Worm (Caenorhabditis elegans) whole organism, dauer: ENCODE results near the gene F41B5.1.

Experiments used
- unc-62 ChIP-seq: sonication (generic microtip); optimal IDR thresholded peaks from 2 replicates; lab custom pipeline; 2017; ENCODE audit warnings: missing biosample characterization, missing genetic modification reagents, missing genetic modification characterization

Gene F41B5.1

DNA sequence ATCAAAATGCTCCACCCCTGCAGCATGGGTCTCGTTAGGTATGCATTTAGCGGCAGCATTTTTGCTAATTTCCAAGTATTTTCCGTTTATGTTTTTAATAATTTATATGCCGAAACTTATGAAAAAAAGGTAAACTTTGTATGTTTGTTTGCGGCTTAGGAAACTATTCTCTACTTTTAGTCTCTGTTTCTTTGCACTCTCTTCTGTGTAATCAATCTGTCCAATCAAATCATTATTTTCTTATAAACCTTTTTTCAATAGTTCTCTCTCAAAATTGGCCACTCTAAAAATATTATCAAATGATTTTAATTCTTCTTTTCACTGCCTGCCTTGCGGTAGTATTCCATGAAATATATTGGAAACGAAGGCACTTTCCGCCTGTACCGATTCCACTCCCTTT lies 17.3 kb upstream of the F41B5.1 start:
- TF ChIP-seq unc-62 = no peak

DNA sequence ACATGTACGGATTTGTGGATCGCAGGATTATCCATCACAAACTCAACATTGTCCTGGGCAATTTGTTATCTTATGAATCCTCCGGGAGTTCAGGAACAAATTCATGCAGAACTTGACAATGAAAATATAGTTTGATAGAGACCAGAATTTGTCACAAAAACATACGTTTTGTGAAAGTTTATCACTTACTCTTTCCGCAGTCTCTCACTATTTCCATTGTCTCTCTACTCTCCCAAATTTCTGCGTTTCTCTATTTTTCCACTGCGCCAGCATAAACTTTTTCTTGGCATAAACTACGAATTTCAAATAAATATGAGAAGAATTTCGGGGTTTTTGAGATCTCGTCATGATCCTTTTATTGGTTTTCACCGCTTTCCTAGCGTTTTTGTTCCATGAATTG lies 12.7 kb upstream of the F41B5.1 start, which contains the start of gene cyp-33C3:
Gene cyp-33C3, plus strand, starts transcription at position 149 of the 400 bp plus-strand sequence.
- TF ChIP-seq unc-62 = no peak

DNA sequence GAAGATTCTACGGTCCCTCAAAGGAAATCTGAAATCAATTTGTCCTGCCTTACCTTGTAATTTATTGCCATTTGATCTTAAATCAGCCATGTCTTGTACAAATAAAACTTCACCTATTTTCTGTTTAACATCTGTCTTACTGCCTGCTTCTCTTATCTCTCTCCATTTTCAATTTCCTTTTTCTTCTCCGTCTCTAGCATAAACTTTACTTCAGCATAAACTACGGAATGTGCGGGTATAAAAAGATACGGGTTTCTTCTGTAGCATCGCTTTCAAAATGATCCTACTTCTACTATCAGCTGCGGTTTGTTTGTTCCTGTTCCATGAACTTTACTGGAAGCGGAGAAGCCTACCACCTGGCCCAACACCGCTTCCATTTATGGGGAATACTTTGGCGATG lies 10.6 kb upstream of the F41B5.1 start, which contains the start of gene cyp-33C5:
Gene cyp-33C5, plus strand, starts transcription at position 254 of the 400 bp plus-strand sequence.
- no peak for TF ChIP-seq unc-62

DNA sequence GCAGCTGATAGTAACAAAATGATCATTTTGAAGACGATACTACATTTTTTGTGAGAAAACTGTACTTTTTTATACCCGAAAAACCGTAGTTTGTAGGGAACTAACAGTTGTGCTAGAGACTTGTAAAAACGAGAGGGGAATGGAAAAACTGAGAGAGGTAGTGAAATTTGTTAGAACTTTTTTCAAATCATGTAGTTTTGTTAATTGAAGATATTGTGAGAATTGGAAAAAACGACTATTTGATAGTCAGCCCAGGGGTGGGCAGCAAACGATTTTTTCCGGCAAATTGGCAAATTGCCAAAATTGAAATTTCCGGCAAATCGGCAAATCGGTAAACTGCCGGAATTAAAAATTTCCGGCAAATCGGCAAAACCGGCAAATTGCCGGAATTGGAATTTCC lies 6.0 kb upstream of the F41B5.1 start, which contains the start of gene cyp-33C6:
Gene cyp-33C6, minus strand, starts transcription at position 101 of the 400 bp plus-strand sequence.
- no peak for TF ChIP-seq unc-62

DNA sequence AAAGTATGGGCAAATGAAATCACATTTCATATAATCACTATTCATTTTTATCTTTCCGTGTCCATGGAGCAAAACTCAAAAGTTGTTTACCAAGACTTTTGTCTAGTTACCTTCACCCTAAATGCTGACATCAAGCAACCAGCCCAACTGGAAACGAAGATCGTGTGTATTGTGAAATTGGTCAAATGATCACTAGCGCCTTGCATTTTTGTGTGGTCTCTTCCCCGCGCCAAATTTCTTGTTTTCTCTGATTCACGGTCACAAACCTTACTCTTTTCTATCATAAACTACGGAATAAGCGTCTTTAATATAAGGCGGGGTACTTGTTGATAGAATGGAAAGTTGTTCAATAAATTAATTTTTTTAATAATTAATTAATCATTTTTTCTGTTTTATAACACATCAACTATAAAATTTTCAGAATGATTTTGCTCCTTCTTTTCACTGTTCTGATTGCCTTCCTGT lies 5.2 kb upstream of the F41B5.1 start, which contains the start of gene cyp-33C7:
Gene cyp-33C7, plus strand, starts transcription at position 415 of the 465 bp plus-strand sequence.
- no peak for TF ChIP-seq unc-62

DNA sequence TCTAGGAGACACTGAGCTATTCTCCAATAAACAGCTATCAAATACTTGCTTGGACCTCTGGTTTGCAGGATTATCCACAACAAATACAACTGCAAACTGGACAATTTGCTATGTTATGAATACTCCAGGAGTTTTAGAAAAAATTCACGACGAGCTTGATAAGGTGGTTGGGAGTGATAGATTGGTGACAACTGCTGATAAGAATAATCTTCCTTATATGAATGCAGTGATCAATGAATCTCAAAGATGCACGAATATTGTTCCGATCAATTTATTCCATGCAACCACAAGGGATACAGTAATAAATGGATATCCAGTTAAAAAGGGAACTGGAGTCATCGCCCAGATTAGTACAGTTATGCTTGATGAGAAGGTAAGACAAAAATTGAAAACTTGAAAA lies 3.6 kb upstream of the F41B5.1 start:
- no peak for TF ChIP-seq unc-62

DNA sequence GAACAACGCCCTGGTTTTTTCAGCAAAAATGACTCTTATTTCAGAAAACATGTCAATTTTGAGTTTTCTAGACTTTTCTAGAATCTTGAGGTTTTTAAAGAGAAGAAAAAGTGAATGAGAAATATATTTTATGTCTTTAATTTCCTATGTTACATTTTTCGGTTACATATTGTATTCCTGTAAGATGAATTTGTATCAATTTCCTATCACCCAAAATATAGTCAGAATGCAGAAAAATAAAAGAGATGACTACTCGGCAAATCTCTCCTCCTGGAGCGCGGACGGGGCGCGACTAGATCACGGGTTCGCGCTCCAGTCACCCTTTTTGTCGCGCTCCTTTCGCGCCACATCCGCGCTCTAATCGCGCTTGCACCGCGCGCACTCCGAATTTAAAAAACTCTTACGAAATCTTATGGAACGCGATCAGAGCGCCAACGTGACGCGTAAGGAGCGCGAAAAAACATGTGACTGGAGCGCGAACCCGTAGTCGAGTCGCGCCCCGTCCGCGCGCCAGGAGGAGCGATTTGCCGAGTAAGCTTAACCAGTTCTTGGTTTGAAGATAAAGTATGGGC lies 694 bp upstream of the F41B5.1 start, which contains the start of gene str-253:
Gene str-253, minus strand, starts transcription at position 51 of the 572 bp plus-strand sequence.
- no peak for TF ChIP-seq unc-62

DNA sequence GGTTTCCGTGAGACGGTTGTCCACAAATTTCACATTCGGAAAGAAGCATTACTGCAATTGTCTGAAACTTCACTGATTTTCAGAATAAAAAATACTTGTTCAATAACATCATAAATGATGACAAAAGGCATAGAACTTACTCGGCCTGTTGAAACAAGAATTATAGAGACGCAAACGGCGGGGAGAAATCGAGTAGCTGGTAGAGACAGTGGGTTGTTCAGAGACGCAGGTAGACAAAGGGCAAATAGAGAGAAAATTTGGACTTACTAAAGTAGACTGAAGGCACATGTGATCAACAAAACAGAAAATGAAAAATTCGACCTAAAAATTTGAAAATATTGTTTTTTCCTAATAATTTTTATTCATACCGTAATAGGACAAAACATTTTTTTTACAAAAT lies 4.4 kb downstream of the F41B5.1 start, which contains the start of gene nhr-182:
Gene nhr-182, minus strand, starts transcription at position 178 of the 400 bp plus-strand sequence.
- no peak for TF ChIP-seq unc-62

DNA sequence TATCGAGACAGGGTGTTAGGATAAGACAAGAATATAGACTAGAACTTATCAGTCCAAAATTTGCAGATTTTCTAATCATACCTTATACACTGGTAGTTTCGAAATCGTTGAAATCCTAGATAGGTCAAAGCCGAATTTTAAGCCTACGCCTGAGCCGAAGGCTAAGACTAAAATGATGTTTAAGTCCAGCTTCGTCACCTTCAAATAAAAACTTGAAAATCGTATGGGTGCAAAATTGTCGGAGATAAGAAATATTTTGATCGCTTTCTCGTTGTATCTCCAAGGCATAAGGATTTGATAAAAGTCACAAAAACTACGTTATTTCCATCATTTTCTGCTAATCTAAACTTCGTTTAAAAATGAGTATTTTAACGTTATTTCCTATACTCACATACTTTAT lies 5.3 kb downstream of the F41B5.1 start, which contains the start of gene F41B5.12:
Gene F41B5.12, plus strand, starts transcription at position 301 of the 400 bp plus-strand sequence.
- TF ChIP-seq unc-62 = no peak

DNA sequence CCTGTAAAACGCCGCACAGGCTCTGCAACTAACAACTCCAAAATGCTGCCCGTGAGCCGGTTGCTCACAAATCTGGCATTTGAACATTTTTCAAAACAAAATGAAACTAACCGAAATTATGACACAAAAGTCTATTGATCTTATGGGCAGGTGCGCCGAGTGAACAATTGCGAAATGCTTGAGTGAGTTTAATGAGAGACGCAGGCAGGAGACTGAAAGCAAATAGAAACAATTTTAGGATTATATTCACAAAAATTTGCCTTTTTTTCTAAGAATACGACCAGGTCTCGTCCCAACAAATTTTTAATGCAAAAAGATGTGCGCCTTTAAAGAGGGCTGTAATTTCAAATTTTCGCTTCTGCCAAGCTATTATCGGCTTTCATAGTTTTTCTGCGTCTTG lies 9.1 kb downstream of the F41B5.1 start, which contains the start of gene nhr-183:
Gene nhr-183, minus strand, starts transcription at position 180 of the 400 bp plus-strand sequence.
- TF ChIP-seq unc-62 = no peak

DNA sequence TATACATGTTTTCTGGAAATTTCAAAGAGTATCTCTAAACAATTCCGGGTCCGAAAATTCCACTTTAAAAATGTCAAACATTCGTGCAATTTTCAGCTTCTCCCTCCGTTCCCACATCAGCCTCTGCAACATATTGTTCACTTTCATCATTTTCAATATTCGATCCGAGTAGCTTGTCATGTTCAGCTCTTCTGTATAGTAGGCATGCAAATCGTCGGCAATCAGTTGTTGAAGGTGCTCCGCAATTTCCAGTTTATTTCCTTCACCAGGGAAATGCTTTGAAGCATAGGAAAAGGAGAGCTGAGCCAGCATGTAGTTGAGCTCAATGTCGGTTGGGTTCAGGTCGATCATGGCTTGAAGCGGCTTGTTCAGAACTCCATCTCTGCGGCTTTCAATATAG lies 9.6 kb downstream of the F41B5.1 start:
- TF ChIP-seq unc-62 = no peak

DNA sequence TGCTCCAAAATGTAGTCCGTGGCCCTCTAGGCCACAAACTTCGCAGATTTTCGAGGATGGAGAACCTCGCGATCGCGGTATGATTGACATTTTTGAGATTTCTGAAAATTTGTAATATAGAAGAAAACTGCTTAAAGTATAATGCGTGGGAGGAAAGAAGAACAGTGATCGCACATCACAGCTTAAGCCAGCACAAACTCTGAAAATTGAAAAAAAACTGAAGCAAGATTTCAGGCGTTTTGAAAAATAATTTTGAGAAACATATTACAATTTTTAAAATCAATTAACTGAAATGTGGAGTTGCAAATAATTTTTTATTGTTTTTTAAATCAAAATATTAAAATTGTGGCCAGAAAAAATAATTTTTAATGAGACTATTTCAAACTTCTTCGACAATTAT lies 11.6 kb downstream of the F41B5.1 start, which contains the start of gene nhr-275:
Gene nhr-275, minus strand, starts transcription at position 101 of the 400 bp plus-strand sequence.
- TF ChIP-seq unc-62 = no peak

DNA sequence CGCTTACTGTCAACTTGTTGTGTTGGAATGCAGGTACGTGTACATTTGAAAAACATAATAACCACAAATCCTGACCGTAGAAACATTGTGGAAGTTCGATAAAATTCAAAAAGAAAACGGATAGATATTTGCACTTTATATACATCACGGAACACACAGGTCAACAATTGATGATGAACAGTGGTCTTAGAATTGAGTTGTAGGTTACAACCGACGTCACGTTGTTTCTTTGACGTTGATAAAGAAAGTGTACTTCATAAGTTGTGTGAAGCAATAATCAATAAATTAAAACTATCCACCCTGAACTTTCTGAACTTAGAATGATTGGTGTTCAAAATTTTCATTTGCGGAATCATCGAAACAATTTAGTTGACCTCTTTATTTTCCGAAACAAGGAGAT lies 16.4 kb downstream of the F41B5.1 start, which contains the start of gene Y5H2A.1:
Gene Y5H2A.1, minus strand, starts transcription at position 101 of the 400 bp plus-strand sequence.
- no peak for TF ChIP-seq unc-62

DNA sequence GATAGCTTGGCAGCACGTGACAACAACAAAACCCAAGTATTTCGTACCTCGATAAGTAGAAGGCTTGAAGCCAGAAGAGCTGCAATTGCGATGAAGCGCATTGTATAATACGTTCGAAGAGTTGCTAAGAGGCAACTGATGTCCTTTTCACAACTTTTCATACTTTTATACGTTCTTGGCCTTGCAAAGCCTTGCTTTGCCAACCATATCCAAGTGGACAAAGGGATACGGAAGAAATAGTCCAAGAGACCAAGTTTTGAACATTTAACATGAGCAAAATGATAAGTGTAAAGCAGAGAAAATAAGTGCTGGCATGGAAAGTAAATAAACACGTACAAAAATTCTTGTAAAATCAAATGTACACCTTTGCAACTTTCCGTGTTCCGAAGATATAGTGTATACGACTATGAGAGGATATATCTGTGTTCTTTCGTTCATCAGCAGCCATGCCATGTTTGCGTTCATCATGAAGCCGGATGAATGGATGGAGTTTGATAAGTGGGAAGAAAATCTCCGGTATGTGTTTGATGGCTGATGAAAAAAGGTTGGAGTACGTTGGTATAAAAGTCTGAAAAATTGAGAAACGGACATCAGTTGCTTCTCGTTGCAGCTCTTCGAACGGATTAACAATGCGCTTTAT lies 19.0 kb downstream of the F41B5.1 start, which contains the start of the genes Y5H2A.4 and abu-4:
Gene Y5H2A.4, minus strand, starts transcription at position 101 of the 640 bp plus-strand sequence.
Gene abu-4, plus strand, starts transcription at position 590 of the 640 bp plus-strand sequence.
- TF ChIP-seq unc-62 = no peak

DNA sequence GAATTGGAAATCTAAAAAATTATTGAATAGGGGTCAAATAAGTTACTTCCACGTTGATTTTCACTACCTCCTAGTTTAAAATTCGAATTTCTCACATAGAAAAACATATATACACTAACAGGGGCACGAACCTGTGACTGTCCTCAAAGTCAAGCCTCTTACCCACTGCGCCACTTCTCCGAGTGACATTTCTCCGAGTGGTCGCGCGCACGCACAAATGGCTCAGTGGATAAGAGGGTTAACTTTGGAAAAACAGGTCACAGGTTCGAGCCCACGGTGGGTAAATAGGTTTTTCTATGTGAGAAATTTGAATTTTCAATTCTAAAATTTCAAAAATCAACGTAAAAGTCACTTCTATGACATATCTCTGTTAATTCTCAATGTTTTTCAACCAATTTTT lies 21.9 kb downstream of the F41B5.1 start:
- no peak for TF ChIP-seq unc-62

DNA sequence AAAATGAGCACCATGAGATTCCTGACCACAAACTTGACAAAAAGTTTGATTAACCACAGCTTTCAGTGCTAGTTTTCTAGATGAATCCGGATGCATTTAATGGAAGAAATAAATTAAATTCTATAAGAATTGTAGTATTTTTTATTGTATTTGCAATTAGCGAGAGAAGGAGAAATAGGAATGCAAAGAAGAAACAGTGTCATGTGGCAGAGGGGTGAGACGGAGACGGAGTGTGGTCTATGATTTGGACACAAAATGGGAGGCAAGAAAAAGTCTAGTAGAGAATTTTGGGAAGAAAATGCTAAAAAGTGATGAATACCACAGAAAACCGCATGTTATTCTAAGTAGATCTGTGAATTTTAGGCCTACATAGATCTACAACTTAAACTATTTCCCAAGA lies 22.7 kb downstream of the F41B5.1 start, which contains the start of gene nhr-59:
Gene nhr-59, minus strand, starts transcription at position 214 of the 400 bp plus-strand sequence.
- no peak for TF ChIP-seq unc-62

DNA sequence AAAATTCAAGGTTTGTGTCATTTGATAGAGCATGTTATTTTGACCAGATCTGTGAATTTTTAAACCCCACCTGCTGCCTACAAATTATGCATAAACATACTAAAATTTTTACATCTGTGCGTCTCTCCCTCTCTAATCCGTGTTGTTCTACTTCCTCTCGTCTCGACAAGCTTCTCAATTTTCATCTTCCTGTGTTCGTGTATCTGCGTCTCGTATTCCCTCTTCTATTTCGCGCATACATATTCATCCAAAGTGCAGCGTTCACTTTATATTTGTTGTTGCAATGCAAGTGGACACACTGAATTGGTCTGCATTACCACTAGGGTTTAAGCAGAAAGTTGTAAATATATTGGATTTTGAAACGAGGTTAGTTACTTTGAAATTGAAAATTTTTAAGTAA lies 23.2 kb downstream of the F41B5.1 start, which contains the start of gene fbxa-137:
Gene fbxa-137, plus strand, starts transcription at position 274 of the 400 bp plus-strand sequence.
- no peak for TF ChIP-seq unc-62
